Worm (Caenorhabditis elegans): ENCODE measurements around the gene C14A6.8.

- TF ChIP-seq ama-1 (optimal IDR thresholded peaks at IDR 0.05) = no peak
- no peak for TF ChIP-seq aly-1 (tag; optimal IDR thresholded peaks at IDR 0.05)
Measured at ce11 chrV:18137679-18138078, 33.8 kb downstream of the C14A6.8 start.
